Worm (Caenorhabditis elegans) whole organism, L3 larva: ENCODE results near the gene C52B9.10.

Experiments used
- ZK546.5 ChIP-seq: sonication (generic microtip); optimal IDR thresholded peaks from 2 replicates; lab custom pipeline; 2017; ENCODE audit warnings: missing biosample characterization, missing genetic modification characterization
- ama-1 ChIP-seq: fragments of 150-350 bp; optimal IDR thresholded peaks from 2 replicates; lab custom pipeline; 2018
- nfya-1 ChIP-seq: sonication (generic microtip); optimal IDR thresholded peaks from 2 replicates; lab custom pipeline; 2017; ENCODE audit warnings: missing genetic modification characterization, mild to moderate bottlenecking, missing compliant biosample characterization, antibody characterized with exemption, moderate library complexity; ENCODE audit not compliant: insufficient read depth
- nhr-11 ChIP-seq: fragments of 150-350 bp; optimal IDR thresholded peaks from 2 replicates; lab custom pipeline; 2014; ENCODE audit warnings: missing biosample characterization, missing genetic modification characterization
- nhr-28 ChIP-seq: fragments of 150-350 bp; optimal IDR thresholded peaks from 2 replicates; lab custom pipeline; 2014; ENCODE audit warnings: missing biosample characterization, missing genetic modification characterization
- nhr-76 ChIP-seq: fragments of 150-350 bp; sonication (generic microtip); optimal IDR thresholded peaks from 5 replicates; lab custom pipeline; 2014; ENCODE audit warnings: missing biosample characterization, missing genetic modification characterization
- nhr-77 ChIP-seq: fragments of 150-350 bp; optimal IDR thresholded peaks from 2 replicates; lab custom pipeline; 2014; ENCODE audit warnings: missing biosample characterization, missing genetic modification characterization
- pha-4 ChIP-seq: fragments of 150-350 bp; optimal IDR thresholded peaks from 2 replicates; lab custom pipeline; 2014; ENCODE audit warnings: missing biosample characterization, missing genetic modification reagents, missing genetic modification characterization
- snpc-4 ChIP-seq: fragments of 150-350 bp; optimal IDR thresholded peaks from 2 replicates; lab custom pipeline; 2014; ENCODE audit warnings: missing biosample characterization, missing genetic modification characterization
- unc-39 ChIP-seq: sonication (generic microtip); optimal IDR thresholded peaks from 4 replicates; lab custom pipeline; 2017; ENCODE audit warnings: missing biosample characterization, missing genetic modification characterization
- zag-1 ChIP-seq: fragments of 150-350 bp; optimal IDR thresholded peaks from 2 replicates; lab custom pipeline; 2014; ENCODE audit warnings: missing biosample characterization, missing genetic modification characterization
- ztf-11 ChIP-seq: fragments of 150-350 bp; optimal IDR thresholded peaks from 2 replicates; lab custom pipeline; 2014; ENCODE audit warnings: missing biosample characterization, missing genetic modification characterization
- ztf-4 ChIP-seq: fragments of 150-350 bp; optimal IDR thresholded peaks from 2 replicates; lab custom pipeline; 2014; ENCODE audit warnings: missing biosample characterization, missing genetic modification characterization

- TF ChIP-seq zag-1 (tag; lab: Kevin White, UChicago) (no peak), ZK546.5 (tag; lab: Kevin White, UChicago) (no peak), unc-39 (no peak), nfya-1 (no peak), nhr-77 (tag; lab: Kevin White, UChicago) (no peak), ama-1 (lab: Kevin White, UChicago) (no peak), snpc-4 (tag; lab: Kevin White, UChicago) (no peak), ztf-11 (tag; lab: Kevin White, UChicago) (no peak), nhr-28 (no peak), pha-4 (tag; lab: Kevin White, UChicago) (no peak), nhr-11 (no peak), nhr-76 (tag; lab: Kevin White, UChicago) (no peak), ztf-4 (tag; lab: Kevin White, UChicago) (no peak)
Measured at ce11 chrX:4314939-4315338, 41.2 kb downstream of the C52B9.10 start.
